Worm (Caenorhabditis elegans) whole organism, young adult: Measurements from ENCODE around the gene B0336.12.
A peak's percentile ranks its signal among the peaks of the same experiment; 100 is the strongest.

ENCODE experiments used
- B0035.1 ChIP-seq: sonication (generic microtip); optimal IDR thresholded peaks from 2 replicates; lab custom pipeline; 2016; ENCODE audit warnings: missing genetic modification characterization, mild to moderate bottlenecking, missing compliant biosample characterization, missing genotype, missing genetic modification reagents
- B0336.3 ChIP-seq: fragments of 200-800 bp; sonication (Bioruptor generic); IDR thresholded peaks from 2 replicates; pipeline ENCODE4 v1.3.6; 2022; ENCODE audit warnings: missing genetic modification characterization, missing compliant biosample characterization
- C06A6.2 ChIP-seq: fragments of 200-800 bp; sonication (Bioruptor generic); conservative IDR thresholded peaks from 2 replicates; pipeline ENCODE4 v1.3.6; 2022; ENCODE audit warnings: missing genetic modification characterization, missing compliant biosample characterization
- F33H1.4 ChIP-seq: fragments of 200-800 bp; sonication (Bioruptor generic); IDR thresholded peaks from 2 replicates; pipeline ENCODE4 v1.3.6; 2022; ENCODE audit warnings: missing genetic modification reagents, missing genetic modification characterization, missing compliant biosample characterization
- F52B5.7 ChIP-seq: sonication (generic microtip); optimal IDR thresholded peaks from 2 replicates; lab custom pipeline; 2016; ENCODE audit warnings: mild to moderate bottlenecking, missing genetic modification characterization, missing compliant biosample characterization
- F57A8.1 ChIP-seq: fragments of 200-800 bp; sonication (Bioruptor generic); optimal IDR thresholded peaks from 2 replicates; lab custom pipeline; 2018; ENCODE audit warnings: mild to moderate bottlenecking, missing genetic modification characterization, moderate library complexity, missing compliant biosample characterization
- T07F8.4 ChIP-seq: sonication (generic microtip); optimal IDR thresholded peaks from 2 replicates; lab custom pipeline; 2016; ENCODE audit warnings: mild to moderate bottlenecking, missing genetic modification characterization, moderate library complexity, missing compliant biosample characterization
- T26A5.8 ChIP-seq: sonication (generic microtip); optimal IDR thresholded peaks from 2 replicates; lab custom pipeline; 2016; ENCODE audit warnings: missing genetic modification characterization, missing compliant biosample characterization
- attf-5 ChIP-seq: fragments of 200-800 bp; sonication (Bioruptor generic); optimal IDR thresholded peaks from 2 replicates; lab custom pipeline; 2018; ENCODE audit warnings: mild to moderate bottlenecking, missing genetic modification characterization, missing compliant biosample characterization
- attf-6 ChIP-seq: fragments of 200-800 bp; sonication (Bioruptor generic); IDR thresholded peaks from 2 replicates; pipeline ENCODE4 v1.3.6; 2022; ENCODE audit warnings: missing genetic modification reagents, missing genetic modification characterization, missing compliant biosample characterization
- bed-2 ChIP-seq: fragments of 200-800 bp; sonication (Bioruptor generic); IDR thresholded peaks from 2 replicates; pipeline ENCODE4 v1.3.6; 2022; ENCODE audit warnings: missing genetic modification reagents, missing genetic modification characterization, missing compliant biosample characterization
- cebp-1 ChIP-seq, 2 experiments: fragments of 200-800 bp in 1 of 2; sonication (Bioruptor generic) in 1 of 2; sonication (generic microtip) in 1 of 2; IDR thresholded peaks in 1 of 2; optimal IDR thresholded peaks in 1 of 2; 2 replicates each; pipeline versions ENCODE4 v1.3.6 to Lab custom; 2017 to 2022; ENCODE audit warnings: missing compliant biosample characterization in 2 of 2, missing genetic modification characterization in 2 of 2, mild to moderate bottlenecking in 1 of 2, missing genetic modification reagents in 1 of 2, moderate library complexity in 1 of 2
- cebp-2 ChIP-seq: fragments of 200-800 bp; sonication (Bioruptor generic); IDR thresholded peaks from 2 replicates; pipeline ENCODE4 v1.3.6; 2022; ENCODE audit warnings: missing genetic modification characterization, missing compliant biosample characterization
- ceh-27 ChIP-seq: fragments of 200-800 bp; sonication (Bioruptor generic); optimal IDR thresholded peaks from 2 replicates; lab custom pipeline; 2018; ENCODE audit warnings: mild to moderate bottlenecking, missing genetic modification characterization, moderate library complexity, missing compliant biosample characterization
- ceh-40 ChIP-seq: fragments of 200-800 bp; sonication (Bioruptor generic); IDR thresholded peaks from 2 replicates; pipeline ENCODE4 v1.3.6; 2022; ENCODE audit warnings: missing genetic modification characterization, missing compliant biosample characterization
- ceh-79 ChIP-seq: sonication (generic microtip); optimal IDR thresholded peaks from 2 replicates; lab custom pipeline; 2017; ENCODE audit warnings: mild to moderate bottlenecking, missing genetic modification characterization, missing compliant biosample characterization
- dox-1 ChIP-seq: fragments of 200-800 bp; sonication (Bioruptor generic); IDR thresholded peaks from 2 replicates; pipeline ENCODE4 v1.3.6; 2022; ENCODE audit warnings: missing genetic modification reagents, missing genetic modification characterization, missing compliant biosample characterization
- dpl-1 ChIP-seq: fragments of 150-350 bp; optimal IDR thresholded peaks from 2 replicates; lab custom pipeline; 2014; ENCODE audit warnings: missing biosample characterization, missing genetic modification reagents, missing genetic modification characterization
- egl-18 ChIP-seq: fragments of 200-800 bp; sonication (Bioruptor generic); IDR thresholded peaks from 2 replicates; pipeline ENCODE4 v1.3.6; 2022; ENCODE audit warnings: missing genetic modification reagents, missing genetic modification characterization, missing compliant biosample characterization
- egrh-3 ChIP-seq: fragments of 200-800 bp; sonication (Bioruptor generic); IDR thresholded peaks from 2 replicates; pipeline ENCODE4 v1.3.6; 2022; ENCODE audit warnings: missing genetic modification reagents, missing genetic modification characterization, missing compliant biosample characterization
- ekl-4 ChIP-seq: fragments of 200-800 bp; sonication (Bioruptor generic); IDR thresholded peaks from 2 replicates; pipeline ENCODE4 v1.3.6; 2022; ENCODE audit warnings: missing genetic modification reagents, missing genetic modification characterization, missing compliant biosample characterization
- ets-4 ChIP-seq: fragments of 200-800 bp; sonication (Bioruptor generic); optimal IDR thresholded peaks from 2 replicates; lab custom pipeline; 2018; ENCODE audit warnings: mild to moderate bottlenecking, missing genetic modification characterization, missing compliant biosample characterization
- fkh-3 ChIP-seq: sonication (generic microtip); optimal IDR thresholded peaks from 2 replicates; lab custom pipeline; 2016; ENCODE audit warnings: mild to moderate bottlenecking, missing genetic modification characterization, missing compliant biosample characterization
- hmg-1.2 ChIP-seq: fragments of 200-800 bp; sonication (Bioruptor generic); IDR thresholded peaks from 2 replicates; pipeline ENCODE4 v1.3.6; 2022; ENCODE audit warnings: missing genetic modification reagents, missing genetic modification characterization, missing compliant biosample characterization
- hrde-1 ChIP-seq: sonication (generic microtip); optimal IDR thresholded peaks from 2 replicates; lab custom pipeline; 2016; ENCODE audit warnings: missing genetic modification characterization, mild to moderate bottlenecking, missing compliant biosample characterization, moderate library complexity, missing genotype, missing genetic modification reagents, borderline replicate concordance
- hsf-1 ChIP-seq: fragments of 200-800 bp; sonication (Bioruptor generic); IDR thresholded peaks from 2 replicates; pipeline ENCODE4 v1.3.6; 2022; ENCODE audit warnings: missing genetic modification reagents, missing genetic modification characterization, missing compliant biosample characterization
- let-526 ChIP-seq: fragments of 200-800 bp; sonication (Bioruptor generic); IDR thresholded peaks from 2 replicates; pipeline ENCODE4 v1.3.6; 2022; ENCODE audit warnings: missing genetic modification reagents, missing genetic modification characterization, missing compliant biosample characterization
- lin-40 ChIP-seq: sonication (generic microtip); optimal IDR thresholded peaks from 2 replicates; lab custom pipeline; 2016; ENCODE audit warnings: missing genetic modification characterization, mild to moderate bottlenecking, missing compliant biosample characterization, missing genotype, missing genetic modification reagents
- lir-1 ChIP-seq: fragments of 200-800 bp; sonication (Bioruptor generic); conservative IDR thresholded peaks from 2 replicates; pipeline ENCODE4 v1.3.6; 2022; ENCODE audit warnings: missing genetic modification reagents, missing genetic modification characterization, missing compliant biosample characterization
- madf-3 ChIP-seq: fragments of 200-800 bp; sonication (Bioruptor generic); IDR thresholded peaks from 2 replicates; pipeline ENCODE4 v1.3.6; 2022; ENCODE audit warnings: missing genetic modification reagents, missing genetic modification characterization, missing compliant biosample characterization
- madf-8 ChIP-seq: fragments of 200-800 bp; sonication (Bioruptor generic); conservative IDR thresholded peaks from 2 replicates; pipeline ENCODE4 v1.3.6; 2022; ENCODE audit warnings: missing genetic modification reagents, missing genetic modification characterization, missing compliant biosample characterization
- mxl-1 ChIP-seq: sonication (generic microtip); optimal IDR thresholded peaks from 2 replicates; lab custom pipeline; 2016; ENCODE audit warnings: missing genetic modification characterization, missing compliant biosample characterization
- pbrm-1 ChIP-seq: fragments of 200-800 bp; sonication (Bioruptor generic); IDR thresholded peaks from 2 replicates; pipeline ENCODE4 v1.3.6; 2022; ENCODE audit warnings: missing genetic modification reagents, missing genetic modification characterization, missing compliant biosample characterization
- rec-8 ChIP-seq, 2 experiments: sonication (generic microtip); optimal IDR thresholded peaks; 2 replicates each; lab custom pipeline; 2016; ENCODE audit warnings: mild to moderate bottlenecking in 2 of 2, missing genetic modification characterization in 2 of 2, missing genetic modification reagents in 2 of 2, missing genotype in 2 of 2, missing biosample characterization in 1 of 2, missing compliant biosample characterization in 1 of 2, moderate library complexity in 1 of 2
- repo-1 ChIP-seq: sonication (generic microtip); optimal IDR thresholded peaks from 2 replicates; lab custom pipeline; 2017; ENCODE audit warnings: mild to moderate bottlenecking, missing genetic modification characterization, missing compliant biosample characterization
- sea-2 ChIP-seq: fragments of 200-800 bp; sonication (Bioruptor generic); IDR thresholded peaks from 2 replicates; pipeline ENCODE4 v1.3.6; 2022; ENCODE audit warnings: missing genetic modification characterization, missing compliant biosample characterization
- snpc-1.3 ChIP-seq: sonication (generic microtip); optimal IDR thresholded peaks from 2 replicates; lab custom pipeline; 2017; ENCODE audit warnings: missing genetic modification characterization, mild to moderate bottlenecking, missing compliant biosample characterization, antibody characterized with exemption, moderate library complexity, missing genotype, missing genetic modification reagents; ENCODE audit not compliant: insufficient read depth
- sptf-2 ChIP-seq: fragments of 200-800 bp; sonication (Bioruptor generic); optimal IDR thresholded peaks from 2 replicates; lab custom pipeline; 2018; ENCODE audit warnings: mild to moderate bottlenecking, missing genetic modification characterization, missing compliant biosample characterization
- tlf-1 ChIP-seq: fragments of 200-800 bp; sonication (Bioruptor generic); optimal IDR thresholded peaks from 2 replicates; lab custom pipeline; 2018; ENCODE audit warnings: mild to moderate bottlenecking, missing genetic modification characterization, missing compliant biosample characterization
- ztf-22 ChIP-seq: fragments of 200-800 bp; sonication (Bioruptor generic); optimal IDR thresholded peaks from 2 replicates; lab custom pipeline; 2018; ENCODE audit warnings: mild to moderate bottlenecking, missing genetic modification characterization, moderate library complexity, missing compliant biosample characterization
- ztf-3 ChIP-seq: fragments of 200-800 bp; sonication (Bioruptor generic); optimal IDR thresholded peaks from 2 replicates; lab custom pipeline; 2018; ENCODE audit warnings: mild to moderate bottlenecking, missing genetic modification characterization, missing compliant biosample characterization
- ztf-6 ChIP-seq: fragments of 200-800 bp; sonication (Bioruptor generic); IDR thresholded peaks from 2 replicates; pipeline ENCODE4 v1.3.6; 2022; ENCODE audit warnings: missing genetic modification reagents, missing genetic modification characterization, missing compliant biosample characterization

The B0336.12 gene

DNA sequence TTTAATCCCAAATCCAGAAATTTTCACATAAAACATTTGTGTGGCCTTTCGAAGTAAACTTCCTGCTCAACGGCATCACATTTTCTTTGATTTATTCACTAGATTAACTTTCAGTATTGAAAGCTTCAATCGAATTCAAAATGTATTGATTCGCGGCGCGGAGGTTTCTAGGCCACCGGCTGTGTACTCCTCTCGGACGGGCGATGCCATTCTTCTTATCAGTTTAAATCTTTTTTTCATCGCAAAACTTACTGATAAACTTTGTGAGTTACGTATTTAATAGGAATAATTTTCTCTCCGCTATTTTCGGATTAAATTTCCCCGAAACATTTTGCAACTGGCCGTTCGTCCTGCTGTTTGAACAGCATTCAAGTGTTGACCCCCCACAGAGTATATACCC lies 11.9 kb upstream of the B0336.12 start (continued):
- TF ChIP-seq madf-8 (GFP tag; lab: Robert Waterston, UW) (no peak), snpc-1.3 (tag; lab: Kevin White, UChicago) (no peak)

DNA sequence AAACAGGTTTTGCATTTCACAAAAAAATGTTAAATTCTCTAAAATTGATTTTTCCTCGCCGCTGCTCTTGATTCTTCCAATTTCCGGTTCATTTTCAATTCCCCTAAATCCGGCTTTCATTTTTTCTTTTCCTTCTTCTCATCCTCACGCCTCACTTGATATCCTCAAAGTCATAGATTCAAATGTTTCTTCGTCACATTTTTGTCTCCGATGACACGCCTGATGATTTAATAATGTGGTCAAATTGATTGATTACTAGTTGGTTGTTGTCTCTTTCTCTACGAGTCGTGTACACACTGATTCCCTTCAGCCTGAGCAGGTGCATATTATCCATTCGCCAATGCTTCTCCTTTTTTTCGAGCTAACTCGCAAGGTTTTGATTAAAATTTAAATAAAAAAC lies 11.5 kb upstream of the B0336.12 start:
- no peak for TF ChIP-seq ztf-22
- TF ChIP-seq dox-1 = no peak
- no peak for TF ChIP-seq F52B5.7 (tag; lab: Kevin White, UChicago)
- TF ChIP-seq hsf-1 (GFP tag; lab: Robert Waterston, UW) = no peak
- TF ChIP-seq let-526 (GFP tag; lab: Robert Waterston, UW) = no peak
- TF ChIP-seq ztf-6 (GFP tag; lab: Robert Waterston, UW) = no peak
- TF ChIP-seq B0336.3 (GFP tag; lab: Robert Waterston, UW) = no peak
- no peak for TF ChIP-seq ets-4 (GFP tag; lab: Kevin White, UChicago)
- no peak for TF ChIP-seq dpl-1 (GFP tag; lab: Kevin White, UChicago)
- TF ChIP-seq C06A6.2 = no peak
- no peak for TF ChIP-seq T26A5.8 (tag; lab: Kevin White, UChicago)
- TF ChIP-seq lir-1 (GFP tag; lab: Robert Waterston, UW) = no peak

DNA sequence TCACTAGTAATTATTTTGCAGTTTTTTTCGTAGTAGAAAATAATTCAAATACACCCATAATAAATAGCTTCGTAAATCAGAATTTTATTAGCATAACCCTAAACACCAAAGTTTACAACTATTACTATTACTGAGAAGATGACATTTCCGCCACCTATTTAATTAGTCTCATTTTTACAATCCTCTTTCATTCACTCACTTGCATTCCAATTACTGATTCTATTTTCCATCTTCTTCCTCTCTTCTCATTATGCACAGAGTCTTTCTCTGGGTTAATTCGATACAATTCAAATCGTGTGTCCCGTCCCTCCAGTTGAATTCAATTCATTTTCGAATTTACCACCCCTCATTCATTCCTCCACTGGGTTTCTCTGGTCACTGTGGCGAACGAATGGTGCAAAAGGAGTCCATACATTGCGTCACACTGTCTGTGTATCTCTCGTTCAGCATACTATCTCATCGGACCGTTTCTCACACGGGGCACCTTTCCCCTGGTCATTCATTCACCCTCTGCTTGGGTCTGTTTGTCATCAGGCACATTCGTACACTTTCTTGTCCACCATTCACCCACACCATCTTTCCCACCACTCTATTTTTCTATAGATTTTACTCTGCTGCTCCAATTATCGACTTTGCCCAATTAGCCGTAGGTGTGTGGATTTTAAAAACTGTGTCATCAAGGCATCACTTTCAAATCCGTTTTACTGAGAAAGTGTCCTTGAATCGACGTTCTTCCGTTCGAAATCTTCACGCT lies 10.5 kb upstream of the B0336.12 start:
- no peak for TF ChIP-seq lin-40 (tag; lab: Kevin White, UChicago)
- TF ChIP-seq snpc-1.3 (tag; lab: Kevin White, UChicago) = no peak
- no peak for TF ChIP-seq sea-2 (GFP tag; lab: Robert Waterston, UW)
- TF ChIP-seq let-526 (GFP tag; lab: Robert Waterston, UW) = no peak
- TF ChIP-seq sptf-2 (GFP tag; lab: Kevin White, UChicago) = no peak
- no peak for TF ChIP-seq egl-18
- no peak for TF ChIP-seq attf-5
- no peak for TF ChIP-seq hmg-1.2
- TF ChIP-seq ztf-3 = no peak
- TF ChIP-seq bed-2 (GFP tag; lab: Robert Waterston, UW) = no peak
- no peak for TF ChIP-seq repo-1 (tag; lab: Kevin White, UChicago)
- TF ChIP-seq ekl-4 (GFP tag; lab: Robert Waterston, UW) = no peak
- no peak for TF ChIP-seq F33H1.4 (GFP tag; lab: Robert Waterston, UW)
- no peak for TF ChIP-seq attf-6 (GFP tag; lab: Robert Waterston, UW)
- TF ChIP-seq egrh-3 (GFP tag; lab: Robert Waterston, UW) = no peak
- no peak for TF ChIP-seq pbrm-1 (GFP tag; lab: Robert Waterston, UW)
- no peak for TF ChIP-seq B0035.1

DNA sequence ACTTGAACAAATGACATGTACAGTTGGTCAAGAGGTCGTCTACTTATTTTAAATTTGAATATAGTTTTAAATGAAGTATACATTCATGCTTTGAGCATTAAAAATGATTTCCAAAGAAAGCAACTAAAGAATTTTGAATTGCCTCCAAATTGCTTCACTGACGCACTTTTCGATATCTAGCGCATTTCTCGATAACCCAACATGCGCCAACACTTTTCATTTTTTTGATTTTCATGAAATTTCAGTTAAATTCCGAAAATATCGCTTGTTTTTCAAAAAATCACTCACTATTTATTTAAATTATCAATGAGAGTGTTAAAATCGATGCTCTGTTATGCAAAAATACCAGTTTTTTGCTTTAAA lies 9.9 kb upstream of the B0336.12 start:
- TF ChIP-seq dox-1 (no peak), lir-1 (GFP tag; lab: Robert Waterston, UW) (no peak; the same call in 1 of the 2 replicates), ceh-79 (no peak), T07F8.4 (tag; lab: Kevin White, UChicago) (no peak), hrde-1 (tag; lab: Kevin White, UChicago) (no peak), F57A8.1 (no peak), egrh-3 (GFP tag; lab: Robert Waterston, UW) (no peak), fkh-3 (tag; lab: Kevin White, UChicago) (no peak), madf-3 (0 out of 2 replicates have a peak, but pooled peaks have one; percentile 17), mxl-1 (no peak), F33H1.4 (GFP tag; lab: Robert Waterston, UW) (peak; percentile 79), ceh-27 (GFP tag; lab: Kevin White, UChicago) (no peak), cebp-2 (GFP tag; lab: Robert Waterston, UW) (no peak), ceh-40 (GFP tag; lab: Robert Waterston, UW) (no peak), tlf-1 (GFP tag; lab: Kevin White, UChicago) (peak; percentile 64), rec-8 (tag; optimal IDR thresholded peaks at IDR 0.05; lab: Kevin White, UChicago) (no peak), cebp-1 (GFP tag; IDR thresholded peaks at IDR 0.05; lab: Robert Waterston, UW) (no peak), cebp-1 (tag; optimal IDR thresholded peaks at IDR 0.05; lab: Kevin White, UChicago) (no peak), T26A5.8 (tag; lab: Kevin White, UChicago) (no peak)
